Fruit fly (Drosophila melanogaster) whole organism, adult: ENCODE data around the gene Grx5.
A peak's percentile ranks its signal among the peaks of the same experiment; 100 is the strongest.

Experiments used
- CG11617 ChIP-seq: fragments of 200-800 bp; sonication (Bioruptor generic); optimal IDR thresholded peaks from 2 replicates; lab custom pipeline; 2017; ENCODE audit warnings: mild to moderate bottlenecking, missing biosample characterization, missing genetic modification reagents, missing genetic modification characterization
- CG12768 ChIP-seq: fragments of 200-800 bp; sonication (Bioruptor generic); optimal IDR thresholded peaks from 2 replicates; lab custom pipeline; 2017; ENCODE audit warnings: missing biosample characterization, missing genetic modification characterization, mild to moderate bottlenecking, moderate library complexity, missing genetic modification reagents
- CG14711 ChIP-seq: fragments of 200-800 bp; sonication (Bioruptor generic); optimal IDR thresholded peaks from 2 replicates; lab custom pipeline; 2018; ENCODE audit warnings: missing biosample characterization, mild to moderate bottlenecking, missing genetic modification characterization, moderate library complexity
- CG1620 ChIP-seq: fragments of 200-800 bp; sonication (Bioruptor generic); optimal IDR thresholded peaks from 2 replicates; lab custom pipeline; 2016; ENCODE audit warnings: missing biosample characterization, missing genetic modification characterization
- CG33017 ChIP-seq: fragments of 200-800 bp; sonication (Bioruptor generic); optimal IDR thresholded peaks from 2 replicates; lab custom pipeline; 2018; ENCODE audit warnings: missing biosample characterization, mild to moderate bottlenecking, missing genetic modification characterization, moderate library complexity
- CG5204 ChIP-seq: fragments of 200-800 bp; sonication (Bioruptor generic); optimal IDR thresholded peaks from 2 replicates; lab custom pipeline; 2016; ENCODE audit warnings: missing biosample characterization, missing genetic modification characterization
- CG7045 ChIP-seq: fragments of 200-800 bp; sonication (Bioruptor generic); optimal IDR thresholded peaks from 2 replicates; lab custom pipeline; 2017; ENCODE audit warnings: missing biosample characterization, mild to moderate bottlenecking, missing genetic modification characterization
- CG7101 ChIP-seq: fragments of 200-800 bp; sonication (Bioruptor generic); optimal IDR thresholded peaks from 2 replicates; lab custom pipeline; 2018; ENCODE audit warnings: missing biosample characterization, mild to moderate bottlenecking, missing genetic modification characterization, moderate library complexity
- Clk ChIP-seq: fragments of 200-800 bp; sonication (Bioruptor generic); optimal IDR thresholded peaks from 2 replicates; lab custom pipeline; 2017; ENCODE audit warnings: missing biosample characterization, missing genetic modification characterization
- Crg-1 ChIP-seq: fragments of 200-800 bp; sonication (Bioruptor generic); optimal IDR thresholded peaks from 2 replicates; lab custom pipeline; 2016; ENCODE audit warnings: missing biosample characterization, missing genetic modification characterization
- Hr96 ChIP-seq: fragments of 200-800 bp; sonication (Bioruptor generic); optimal IDR thresholded peaks from 2 replicates; lab custom pipeline; 2016; ENCODE audit warnings: missing biosample characterization, missing genetic modification characterization
- Mnt ChIP-seq: fragments of 200-800 bp; sonication (Bioruptor generic); optimal IDR thresholded peaks from 2 replicates; lab custom pipeline; 2016; ENCODE audit warnings: missing biosample characterization, mild to moderate bottlenecking, missing genetic modification characterization
- bab1 ChIP-seq: fragments of 200-800 bp; sonication (Bioruptor generic); optimal IDR thresholded peaks from 3 replicates; lab custom pipeline; 2019; ENCODE audit warnings: missing biosample characterization, mild to moderate bottlenecking, missing genetic modification characterization, moderate library complexity
- cic ChIP-seq: fragments of 200-800 bp; sonication (Bioruptor generic); optimal IDR thresholded peaks from 2 replicates; lab custom pipeline; 2017; ENCODE audit warnings: missing biosample characterization, mild to moderate bottlenecking, missing genetic modification characterization, moderate library complexity
- cnc ChIP-seq, 2 experiments: fragments of >200 bp; optimal IDR thresholded peaks; 2 replicates each; lab custom pipeline; 2017
- kay ChIP-seq: fragments of 200-800 bp; sonication (Bioruptor generic); peaks from one replicate; lab custom pipeline; 2016; ENCODE audit warnings: missing biosample characterization, missing genetic modification characterization, borderline replicate concordance
- ovo ChIP-seq: fragments of 200-800 bp; sonication (Bioruptor generic); optimal IDR thresholded peaks from 2 replicates; lab custom pipeline; 2016; ENCODE audit warnings: missing biosample characterization, missing genetic modification characterization
- pad ChIP-seq: fragments of 200-800 bp; sonication (Bioruptor generic); optimal IDR thresholded peaks from 3 replicates; lab custom pipeline; 2017; ENCODE audit warnings: missing biosample characterization, missing genetic modification characterization, mild to moderate bottlenecking, moderate library complexity, missing genetic modification reagents
- tj ChIP-seq: fragments of 200-800 bp; sonication (Bioruptor generic); optimal IDR thresholded peaks from 3 replicates; lab custom pipeline; 2017; ENCODE audit warnings: missing biosample characterization, mild to moderate bottlenecking, missing genetic modification characterization, moderate library complexity
- toe ChIP-seq: fragments of 200-800 bp; sonication (Bioruptor generic); optimal IDR thresholded peaks from 2 replicates; lab custom pipeline; 2016; ENCODE audit warnings: missing biosample characterization, missing genetic modification characterization

Gene Grx5

DNA sequence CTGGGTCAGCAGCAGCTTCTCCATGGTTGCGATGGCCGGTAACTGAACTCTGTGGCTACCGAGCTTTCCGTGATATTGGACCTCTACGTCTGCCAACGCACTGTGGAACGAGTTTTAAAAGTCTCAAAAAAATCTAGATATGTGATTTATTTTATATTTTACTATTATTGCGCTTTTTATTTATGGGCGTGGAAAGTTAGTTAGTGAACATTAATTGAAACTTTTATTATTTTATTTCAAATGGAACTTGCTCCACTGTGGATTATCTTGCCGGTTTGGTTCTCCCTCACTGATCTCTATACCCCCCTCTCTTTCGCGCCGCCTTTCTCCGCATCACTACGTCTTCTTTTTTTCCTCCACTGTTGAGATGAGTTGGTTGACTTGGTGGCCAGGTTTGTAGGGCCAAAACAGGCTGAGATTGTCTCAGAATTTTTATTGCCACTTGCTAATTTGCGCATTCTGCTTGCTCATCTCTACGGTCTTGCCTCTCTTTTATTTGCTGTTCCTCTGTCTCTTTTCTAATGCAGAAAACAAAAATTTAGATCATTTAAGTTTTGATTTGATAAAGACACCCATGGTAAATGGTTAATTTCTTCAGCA lies 10.9 kb upstream of the Grx5 start, which contains the start of gene CG9522:
Gene CG9522 (minus strand): TSS at position 54 of the 600 bp plus-strand sequence.
- TF ChIP-seq pad (GFP tag; lab: Kevin White, UChicago) (no peak), CG5204 (GFP tag; lab: Kevin White, UChicago) (no peak), Crg-1 (GFP tag; lab: Kevin White, UChicago) (no peak), CG1620 (no peak), ovo (no peak), tj (GFP tag; lab: Kevin White, UChicago) (no peak)

DNA sequence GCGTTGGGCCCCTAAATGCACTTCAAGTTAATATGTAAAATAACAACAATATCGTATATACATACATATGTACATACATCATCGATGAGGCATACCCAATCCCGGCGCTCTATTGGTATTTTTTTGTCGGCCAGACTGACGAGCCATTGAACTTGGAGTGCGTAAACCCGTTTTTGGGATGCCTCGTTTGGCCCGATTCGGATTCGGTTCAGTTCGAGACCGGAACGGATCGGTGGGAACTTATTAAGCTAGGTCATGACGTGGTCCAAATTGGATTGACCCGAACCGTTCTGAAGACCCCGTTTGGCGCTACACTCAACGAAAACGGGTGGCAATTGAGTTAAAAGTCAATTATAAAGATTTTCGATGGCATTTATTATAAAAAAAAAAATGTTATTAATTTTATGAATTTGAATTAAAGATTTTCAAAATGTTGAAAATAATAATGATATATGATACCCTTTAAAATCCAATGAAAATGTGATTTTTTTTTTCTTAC lies 8.2 kb upstream of the Grx5 start:
- TF ChIP-seq bab1 (GFP tag; lab: Kevin White, UChicago) (no peak), CG1620 (no peak)

DNA sequence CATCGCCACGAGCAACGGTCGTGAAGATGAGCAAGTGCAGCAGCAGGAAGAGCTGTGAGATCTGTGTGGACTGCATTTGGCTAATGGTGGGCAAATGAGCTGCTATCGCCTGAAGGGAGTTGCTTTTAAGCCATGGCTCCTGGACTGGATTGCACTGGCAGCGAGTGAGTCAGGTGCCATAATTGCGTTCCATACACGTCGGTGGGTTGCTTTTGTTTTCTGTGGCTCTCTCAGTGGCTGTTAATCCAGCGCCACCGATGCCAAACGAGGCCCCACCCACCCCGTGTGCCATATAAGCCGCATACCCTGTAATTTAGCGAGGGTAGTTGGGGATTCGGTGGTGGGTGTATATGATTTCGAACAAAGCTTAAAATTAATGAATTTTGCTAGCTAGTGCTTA lies 6.7 kb upstream of the Grx5 start, which contains the start of gene CG12539:
Gene CG12539 (minus strand): TSS at position 101 of the 400 bp plus-strand sequence.
- TF ChIP-seq CG33017 (no peak), cic (GFP tag; lab: Kevin White, UChicago) (no peak), CG1620 (no peak), ovo (no peak), Crg-1 (GFP tag; lab: Kevin White, UChicago) (no peak), cnc (optimal IDR thresholded peaks at IDR 0.05; lab: Kevin White, UChicago) (no peak), bab1 (GFP tag; lab: Kevin White, UChicago) (no peak), pad (GFP tag; lab: Kevin White, UChicago) (no peak), CG12768 (GFP tag; lab: Kevin White, UChicago) (no peak), tj (GFP tag; lab: Kevin White, UChicago) (no peak), CG7101 (tag; lab: Kevin White, UChicago) (no peak), Clk (no peak), CG14711 (tag; lab: Kevin White, UChicago) (no peak), Mnt (no peak), kay (GFP tag; lab: Kevin White, UChicago) (no peak), CG5204 (GFP tag; lab: Kevin White, UChicago) (no peak), CG7045 (no peak), Hr96 (no peak)

DNA sequence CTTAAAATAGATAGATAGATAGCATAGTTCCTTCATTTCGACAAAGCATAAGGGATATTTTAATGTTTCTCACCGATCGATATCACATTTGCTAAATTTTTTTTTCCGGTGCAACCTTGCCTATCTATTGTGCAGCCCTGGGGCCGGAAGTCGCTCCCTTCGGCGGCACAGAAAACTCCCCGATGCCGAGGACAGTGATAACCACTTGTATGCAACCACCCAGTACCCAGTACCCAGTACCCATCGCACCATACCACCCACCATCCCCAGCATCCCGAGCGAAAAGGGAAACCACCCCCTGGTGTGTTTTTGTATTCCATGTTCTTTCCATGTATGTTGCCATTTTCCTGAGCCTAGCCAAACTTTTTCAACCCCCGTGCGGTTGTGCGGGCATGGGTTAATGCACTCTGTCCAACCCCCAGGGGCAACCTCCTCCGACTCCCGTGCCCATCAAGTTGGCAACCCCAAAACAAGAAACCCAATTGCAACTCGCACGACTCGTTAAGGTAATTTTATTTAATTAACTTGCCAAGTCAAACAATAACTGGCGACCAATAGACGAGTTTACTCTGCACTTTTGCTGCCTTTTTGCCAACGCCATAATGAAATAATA lies 4.0 kb upstream of the Grx5 start:
- TF ChIP-seq cic (GFP tag; lab: Kevin White, UChicago) = no peak
- TF ChIP-seq Hr96 = no peak
- TF ChIP-seq CG7101 (tag; lab: Kevin White, UChicago) = no peak
- no peak for TF ChIP-seq CG7045
- no peak for TF ChIP-seq bab1 (GFP tag; lab: Kevin White, UChicago)
- no peak for TF ChIP-seq CG12768 (GFP tag; lab: Kevin White, UChicago)
- no peak for TF ChIP-seq CG14711 (tag; lab: Kevin White, UChicago)
- no peak for TF ChIP-seq Crg-1 (GFP tag; lab: Kevin White, UChicago)
- no peak for TF ChIP-seq cnc (optimal IDR thresholded peaks at IDR 0.05; lab: Kevin White, UChicago)
- no peak for TF ChIP-seq CG33017

DNA sequence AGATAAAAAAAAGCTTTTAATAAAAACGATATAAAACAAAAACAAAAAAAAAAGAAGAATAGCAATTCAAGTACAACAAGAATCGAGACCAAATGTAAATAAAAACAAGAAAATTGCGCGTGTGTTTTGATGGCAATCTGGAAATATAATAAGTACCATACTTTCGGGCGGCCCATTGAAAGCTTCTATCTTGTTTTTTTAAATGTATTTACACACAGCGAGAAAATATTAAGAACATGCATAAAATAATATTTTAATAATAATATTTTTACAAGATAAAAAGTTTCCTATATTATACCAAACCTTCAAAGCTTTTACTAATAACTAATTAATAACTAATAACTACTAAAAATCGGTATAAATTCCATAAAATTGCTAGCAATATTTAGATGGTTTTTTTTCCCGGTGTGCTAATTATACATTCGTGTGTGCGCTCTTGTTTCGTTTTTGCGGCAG lies 2.4 kb upstream of the Grx5 start:
- TF ChIP-seq bab1 (GFP tag; lab: Kevin White, UChicago) (peak; percentile 10), toe (no peak), CG7101 (tag; lab: Kevin White, UChicago) (peak; percentile 37), cic (GFP tag; lab: Kevin White, UChicago) (no peak), Crg-1 (GFP tag; lab: Kevin White, UChicago) (no peak), kay (GFP tag; lab: Kevin White, UChicago) (peak; percentile 93), CG5204 (GFP tag; lab: Kevin White, UChicago) (no peak), CG14711 (tag; lab: Kevin White, UChicago) (peak; percentile 37), CG33017 (peak; percentile 15), CG12768 (GFP tag; lab: Kevin White, UChicago) (no peak)

DNA sequence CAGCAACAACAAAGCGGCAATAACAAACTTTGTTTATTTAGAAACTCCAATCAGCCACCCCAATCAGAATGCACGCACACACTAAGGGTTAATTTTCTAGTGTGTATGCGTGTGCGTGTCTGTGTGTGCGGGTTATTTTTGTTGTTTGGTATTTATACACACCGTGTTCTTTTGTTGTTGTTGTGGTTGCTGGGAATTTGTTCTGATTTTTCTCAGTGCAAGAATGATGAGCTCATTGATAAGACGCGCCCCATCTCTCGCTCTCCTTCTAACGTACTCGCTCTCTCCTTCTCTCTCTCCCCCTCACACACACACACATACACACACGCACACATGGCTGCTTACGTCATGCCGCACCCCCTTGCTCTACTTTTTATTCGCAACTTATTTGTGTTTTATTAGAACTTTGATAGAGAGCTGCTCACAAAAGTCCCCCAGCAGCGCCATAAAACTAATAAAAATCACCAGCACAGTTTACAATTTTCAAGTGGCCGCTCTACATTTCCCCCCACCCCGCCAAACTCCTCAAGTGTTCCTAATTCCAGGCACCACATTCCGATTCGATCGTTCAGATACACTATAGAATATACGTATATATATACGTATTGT lies 1.8 kb upstream of the Grx5 start:
- TF ChIP-seq tj (GFP tag; lab: Kevin White, UChicago) (no peak), Mnt (peak; percentile 65), CG11617 (GFP tag; lab: Kevin White, UChicago) (no peak), CG14711 (tag; lab: Kevin White, UChicago) (peak; percentile 2), cic (GFP tag; lab: Kevin White, UChicago) (peak; percentile 74), bab1 (GFP tag; lab: Kevin White, UChicago) (no peak), CG12768 (GFP tag; lab: Kevin White, UChicago) (no peak), CG33017 (no peak), CG7101 (tag; lab: Kevin White, UChicago) (peak; percentile 35), pad (GFP tag; lab: Kevin White, UChicago) (peak; percentile 40)
